Fruit fly (Drosophila melanogaster) whole organism, pupa: ENCODE measurements around the gene CG9988.

Source experiments
- CG17806 ChIP-seq: fragments of 200-800 bp; sonication (Bioruptor generic); optimal IDR thresholded peaks from 2 replicates; lab custom pipeline; 2018; ENCODE audit warnings: missing biosample characterization, mild to moderate bottlenecking, missing genetic modification characterization, moderate library complexity
- CG34367 ChIP-seq: fragments of 200-800 bp; sonication (Bioruptor generic); optimal IDR thresholded peaks from 2 replicates; lab custom pipeline; 2018; ENCODE audit warnings: missing biosample characterization, mild to moderate bottlenecking, missing genetic modification characterization
- CG4496 ChIP-seq: fragments of 200-800 bp; sonication (Bioruptor generic); IDR thresholded peaks from 3 replicates; pipeline ENCODE4 v1.3.6; 2022; ENCODE audit warnings: missing biosample characterization, missing genetic modification characterization
- CG8159 ChIP-seq: fragments of 200-800 bp; sonication (Bioruptor generic); optimal IDR thresholded peaks from 3 replicates; lab custom pipeline; 2018; ENCODE audit warnings: missing biosample characterization, mild to moderate bottlenecking, missing genetic modification characterization, moderate library complexity
- CG9948 ChIP-seq: fragments of 200-800 bp; sonication (Bioruptor generic); optimal IDR thresholded peaks from 2 replicates; lab custom pipeline; 2018; ENCODE audit warnings: missing biosample characterization, mild to moderate bottlenecking, missing genetic modification characterization, moderate library complexity
- D1 ChIP-seq: fragments of 200-800 bp; sonication (Bioruptor generic); optimal IDR thresholded peaks from 2 replicates; lab custom pipeline; 2018; ENCODE audit warnings: missing biosample characterization, mild to moderate bottlenecking, missing genetic modification characterization, moderate library complexity
- EcR ChIP-seq: fragments of 200-800 bp; sonication (Bioruptor generic); optimal IDR thresholded peaks from 3 replicates; lab custom pipeline; 2019; ENCODE audit warnings: missing biosample characterization, missing genetic modification characterization, mild to moderate bottlenecking, moderate library complexity, missing genetic modification reagents
- Pif1A ChIP-seq: fragments of 200-800 bp; sonication (Bioruptor generic); optimal IDR thresholded peaks from 3 replicates; lab custom pipeline; 2016; ENCODE audit warnings: missing biosample characterization, missing genetic modification characterization
- Snoo ChIP-seq: fragments of 200-800 bp; sonication (Bioruptor generic); optimal IDR thresholded peaks from 3 replicates; lab custom pipeline; 2017; ENCODE audit warnings: missing biosample characterization, mild to moderate bottlenecking, missing genetic modification characterization, inconsistent platforms
- gl ChIP-seq: fragments of 200-800 bp; sonication (Bioruptor generic); optimal IDR thresholded peaks from 2 replicates; lab custom pipeline; 2018; ENCODE audit warnings: missing biosample characterization, mild to moderate bottlenecking, missing genetic modification characterization

DNA sequence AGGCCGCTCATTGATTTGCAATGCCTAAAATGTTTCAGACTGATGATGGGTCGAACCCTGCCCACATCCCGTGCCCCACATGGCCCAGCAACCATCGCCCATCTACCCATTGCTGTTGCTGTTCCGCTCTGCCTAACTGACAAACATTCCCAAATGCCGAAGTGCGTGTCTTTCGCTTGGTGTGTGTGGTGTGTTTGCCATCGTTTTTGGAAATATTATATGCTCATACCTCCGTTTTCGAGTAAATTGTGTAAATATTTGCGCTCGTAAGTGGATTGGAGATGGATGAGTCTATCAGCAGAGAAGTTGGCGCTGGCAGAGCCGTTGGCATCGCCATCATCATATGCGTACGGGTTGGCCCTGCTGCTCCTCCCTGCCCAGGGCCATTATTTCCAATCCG is 38.7 kb upstream of the CG9988 start:
- TF ChIP-seq gl (no peak), CG4496 (GFP tag; lab: Robert Waterston, UW) (no peak), EcR (GFP tag; lab: Kevin White, UChicago) (no peak), CG34367 (tag; lab: Kevin White, UChicago) (no peak), CG17806 (tag; lab: Kevin White, UChicago) (no peak), CG9948 (tag; lab: Kevin White, UChicago) (no peak), Pif1A (GFP tag; lab: Kevin White, UChicago) (no peak), Snoo (no peak), CG8159 (tag; lab: Kevin White, UChicago) (no peak), D1 (tag; lab: Kevin White, UChicago) (no peak)
